Fruit fly (Drosophila melanogaster): ENCODE data around the gene 5PtaseI.
A peak's percentile ranks its signal among the peaks of the same experiment; 100 is the strongest.

5PtaseI gene

DNA sequence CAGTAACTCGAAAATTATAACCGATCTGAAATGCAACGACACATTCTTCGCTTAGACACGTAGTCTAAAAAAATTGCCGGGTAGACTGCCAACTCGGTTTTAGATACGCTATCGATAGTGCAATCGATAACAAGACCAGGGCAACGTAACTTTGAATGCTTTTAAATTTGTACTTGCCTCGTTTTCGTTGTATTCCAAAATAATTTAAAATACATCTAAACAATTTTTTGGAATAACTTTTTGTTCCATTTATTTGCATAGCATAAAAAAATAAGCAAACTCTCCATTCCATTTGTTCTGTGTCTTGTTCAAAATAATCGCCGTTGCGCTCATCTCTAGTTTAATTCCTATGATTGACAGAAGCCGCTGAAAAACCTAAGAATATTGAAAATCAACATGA is 24.6 kb upstream of the 5PtaseI start, which contains the start of the genes Stt3B and CG11839 (continued):
- peak; percentile 91 for TF ChIP-seq CG7928 (GFP tag; optimal IDR thresholded peaks at IDR 0.05)
- peak; percentile 37 for TF ChIP-seq CG2202 (tag; optimal IDR thresholded peaks at IDR 0.05)
- TF ChIP-seq Hsf (GFP tag; optimal IDR thresholded peaks at IDR 0.05) = peak; percentile 82
- no peak for TF ChIP-seq CG31224 (GFP tag; IDR thresholded peaks at IDR 0.05)
- no peak for TF ChIP-seq abd-A (tag; optimal IDR thresholded peaks at IDR 0.05)
- no peak for TF ChIP-seq ap (GFP tag; IDR thresholded peaks at IDR 0.05)
- peak; percentile 96 for TF ChIP-seq MBD-R2 (GFP tag; IDR thresholded peaks at IDR 0.05)
- TF ChIP-seq sc (optimal IDR thresholded peaks at IDR 0.05) = no peak
- no peak for TF ChIP-seq sc (GFP tag; optimal IDR thresholded peaks at IDR 0.05)
- peak; percentile 49 for TF ChIP-seq Sox100B (GFP tag; optimal IDR thresholded peaks at IDR 0.05)
- peak; percentile 67 for TF ChIP-seq E2f2 (GFP tag; IDR thresholded peaks at IDR 0.05)
- peak; percentile 41 for TF ChIP-seq CG17186 (GFP tag; optimal IDR thresholded peaks at IDR 0.05)
- TF ChIP-seq Spps (tag; optimal IDR thresholded peaks at IDR 0.05) = peak; percentile 45
- no peak for TF ChIP-seq CG6654 (GFP tag; optimal IDR thresholded peaks at IDR 0.05)
- peak; percentile 46 for TF ChIP-seq gfzf (GFP tag; optimal IDR thresholded peaks at IDR 0.05)
- TF ChIP-seq gt (GFP tag; IDR thresholded peaks at IDR 0.05) = no peak
- peak; percentile 56; the same call in 1 of the 2 replicates for TF ChIP-seq HLH3B (GFP tag; IDR thresholded peaks at IDR 0.05)
- peak; percentile 65; the same call in 1 of the 2 replicates for TF ChIP-seq Taf1 (GFP tag; IDR thresholded peaks at IDR 0.05)
- TF ChIP-seq aop (GFP tag; IDR thresholded peaks at IDR 0.05) = no peak
- peak; percentile 97 for TF ChIP-seq Sry-δ (GFP tag; optimal IDR thresholded peaks at IDR 0.05)
- TF ChIP-seq CG12769 (tag; optimal IDR thresholded peaks at IDR 0.05) = no peak
- peak; percentile 93 for TF ChIP-seq sna (GFP tag; IDR thresholded peaks at IDR 0.05; ENCODE audit: partially characterized antibody)
- no peak for TF ChIP-seq Hr39 (optimal IDR thresholded peaks at IDR 0.05)
- TF ChIP-seq CG18764 (GFP tag; optimal IDR thresholded peaks at IDR 0.05) = peak; percentile 60
- TF ChIP-seq sens-2 (GFP tag; IDR thresholded peaks at IDR 0.05) = no peak
- peak; percentile 58 for TF ChIP-seq Ada2b (GFP tag; IDR thresholded peaks at IDR 0.05)
- TF ChIP-seq dpn (GFP tag; optimal IDR thresholded peaks at IDR 0.05) = peak; percentile 80 to 82
- TF ChIP-seq sd (tag; optimal IDR thresholded peaks at IDR 0.05) = no peak
- no peak for TF ChIP-seq CG11695 (GFP tag; IDR thresholded peaks at IDR 0.05)
- no peak; the same call in 1 of the 2 replicates for TF ChIP-seq CG11247 (GFP tag; IDR thresholded peaks at IDR 0.05)
- TF ChIP-seq B-H2 (GFP tag; optimal IDR thresholded peaks at IDR 0.05) = peak; percentile 62
- peak; percentile 85 for TF ChIP-seq CG2116 (GFP tag; optimal IDR thresholded peaks at IDR 0.05)
- no peak for TF ChIP-seq caup (GFP tag; optimal IDR thresholded peaks at IDR 0.05; ENCODE audit: severe bottlenecking)
- peak; percentile 93 for TF ChIP-seq Sin3A (optimal IDR thresholded peaks at IDR 0.05)
- no peak for TF ChIP-seq CG1832 (GFP tag; optimal IDR thresholded peaks at IDR 0.05)
- peak; percentile 78 for TF ChIP-seq tin (GFP tag; optimal IDR thresholded peaks at IDR 0.05)
- peak; percentile 54 for TF ChIP-seq slp2 (GFP tag; optimal IDR thresholded peaks at IDR 0.05)
- peak; percentile 1 for TF ChIP-seq CG17912 (GFP tag; optimal IDR thresholded peaks at IDR 0.05)
- TF ChIP-seq CG2875 (GFP tag; optimal IDR thresholded peaks at IDR 0.05) = no peak
- no peak for TF ChIP-seq Oli (tag; optimal IDR thresholded peaks at IDR 0.05)
- TF ChIP-seq sima (GFP tag; optimal IDR thresholded peaks at IDR 0.05) = peak; percentile 10
- no peak; the same call in 1 of the 3 replicates for TF ChIP-seq Aef1 (GFP tag; IDR thresholded peaks at IDR 0.05)
- TF ChIP-seq kni (GFP tag; optimal IDR thresholded peaks at IDR 0.05) = no peak
- no peak for TF ChIP-seq CG10321 (GFP tag; IDR thresholded peaks at IDR 0.05)
- TF ChIP-seq CG12391 (tag; optimal IDR thresholded peaks at IDR 0.05) = peak; percentile 84
- TF ChIP-seq CG11504 (tag; optimal IDR thresholded peaks at IDR 0.05) = no peak
- no peak for TF ChIP-seq ewg (GFP tag; optimal IDR thresholded peaks at IDR 0.05)
- no peak for TF ChIP-seq tio (GFP tag; optimal IDR thresholded peaks at IDR 0.05)
- no peak for TF ChIP-seq unpg (GFP tag; optimal IDR thresholded peaks at IDR 0.05)
- TF ChIP-seq ttk (GFP tag; IDR thresholded peaks at IDR 0.05) = 0 out of 2 replicates have a peak, but pooled peaks have one; percentile 6
- TF ChIP-seq CG17328 (GFP tag; IDR thresholded peaks at IDR 0.05) = peak; percentile 56; the same call in 1 of the 2 replicates
- no peak for TF ChIP-seq CG17359 (tag; optimal IDR thresholded peaks at IDR 0.05)
